Fruit fly (Drosophila melanogaster) whole organism, wandering third instar larva: ENCODE data around the gene CG3040.

Source experiments
- Abd-B ChIP-seq: fragments of >200 bp; optimal IDR thresholded peaks from 2 replicates; lab custom pipeline; 2017; ENCODE audit warnings: missing biosample characterization, missing genetic modification characterization
- Hnf4 ChIP-seq: fragments of 200-800 bp; sonication (Bioruptor generic); optimal IDR thresholded peaks from 2 replicates; lab custom pipeline; 2016; ENCODE audit warnings: missing biosample characterization, mild to moderate bottlenecking, missing genetic modification characterization
- Hr78 ChIP-seq: fragments of >200 bp; optimal IDR thresholded peaks from 2 replicates; lab custom pipeline; 2017; ENCODE audit warnings: missing biosample characterization, missing genetic modification characterization
- Hr83 ChIP-seq: fragments of 200-300 bp; sonication (Bioruptor generic); optimal IDR thresholded peaks from 2 replicates; lab custom pipeline; 2016; ENCODE audit warnings: missing biosample characterization, mild to moderate bottlenecking, missing genetic modification characterization, moderate library complexity; ENCODE audit not compliant: poor library complexity, severe bottlenecking
- Myc ChIP-seq: fragments of >200 bp; optimal IDR thresholded peaks from 2 replicates; lab custom pipeline; 2017
- OdsH ChIP-seq: fragments of 200-800 bp; sonication (Bioruptor generic); optimal IDR thresholded peaks from 2 replicates; lab custom pipeline; 2016; ENCODE audit warnings: missing biosample characterization, mild to moderate bottlenecking, missing genetic modification characterization
- Sp1 ChIP-seq: fragments of 200-800 bp; sonication (Bioruptor generic); optimal IDR thresholded peaks from 3 replicates; lab custom pipeline; 2019; ENCODE audit warnings: missing biosample characterization, mild to moderate bottlenecking, missing genetic modification characterization, moderate library complexity
- Vsx2 ChIP-seq: fragments of 200-300, 225-300 bp; sonication (Bioruptor generic); optimal IDR thresholded peaks from 2 replicates; lab custom pipeline; 2018; ENCODE audit warnings: missing biosample characterization, missing genetic modification characterization; ENCODE audit not compliant: partially characterized antibody
- dl ChIP-seq, 2 experiments: fragments of 175-275, 200-275 bp in 1 of 2; fragments of 200-275 bp in 1 of 2; sonication (Bioruptor generic); optimal IDR thresholded peaks; lab custom pipeline; 2018; ENCODE audit warnings: mild to moderate bottlenecking in 2 of 2, missing biosample characterization in 2 of 2, missing genetic modification characterization in 2 of 2, moderate library complexity in 2 of 2; ENCODE audit not compliant: partially characterized antibody in 2 of 2, insufficient read depth in 1 of 2
- fru ChIP-seq: fragments of 200-800 bp; sonication (Bioruptor generic); optimal IDR thresholded peaks from 3 replicates; lab custom pipeline; 2016; ENCODE audit warnings: missing biosample characterization, mild to moderate bottlenecking, missing genetic modification characterization
- jim ChIP-seq: fragments of 175-275, 200-325 bp; sonication (Bioruptor generic); optimal IDR thresholded peaks from 2 replicates; lab custom pipeline; 2016; ENCODE audit warnings: missing biosample characterization, mild to moderate bottlenecking, missing genetic modification characterization
- psq ChIP-seq: fragments of 200-800 bp; sonication (Bioruptor generic); optimal IDR thresholded peaks from 3 replicates; lab custom pipeline; 2017; ENCODE audit warnings: missing biosample characterization, mild to moderate bottlenecking, missing genetic modification characterization, moderate library complexity
- rgr ChIP-seq: fragments of 200-800 bp; sonication (Bioruptor generic); optimal IDR thresholded peaks from 3 replicates; lab custom pipeline; 2016; ENCODE audit warnings: missing biosample characterization, mild to moderate bottlenecking, missing genetic modification characterization
- sv ChIP-seq: fragments of 200-800 bp; sonication (Bioruptor generic); optimal IDR thresholded peaks from 3 replicates; lab custom pipeline; 2016; ENCODE audit warnings: missing biosample characterization, missing genetic modification characterization

DNA sequence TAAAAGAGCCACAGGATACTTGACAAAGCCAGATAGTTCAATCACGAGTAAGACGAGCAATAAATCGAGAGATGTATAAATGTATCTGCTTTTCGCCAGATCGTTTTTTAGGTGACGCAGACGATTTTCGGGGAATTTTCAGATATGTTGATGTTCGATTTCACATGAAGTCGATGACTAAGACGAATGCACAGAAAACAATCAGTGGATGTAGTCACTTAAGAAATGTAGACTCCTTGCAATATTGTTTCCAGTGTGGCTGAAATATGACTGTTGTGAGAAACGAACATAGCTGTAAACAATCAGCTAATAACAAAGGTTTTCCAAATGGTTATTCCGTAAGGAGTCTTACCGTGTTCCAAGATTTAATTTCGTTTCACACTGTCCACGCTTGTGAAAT is 22.9 kb upstream of the CG3040 start:
- TF ChIP-seq Hr78 (no peak), psq (no peak), dl (GFP tag; optimal IDR thresholded peaks at IDR 0.05; lab: Kevin White, UChicago; ENCODE audit: insufficient read depth in 1 of 2, partially characterized antibody in 2 of 2) (no peak), jim (no peak), Abd-B (GFP tag; lab: Kevin White, UChicago) (no peak), fru (GFP tag; lab: Kevin White, UChicago) (no peak), Sp1 (no peak), Vsx2 (GFP tag; lab: Kevin White, UChicago) (no peak), Hr83 (GFP tag; lab: Kevin White, UChicago) (no peak), Hnf4 (GFP tag; lab: Kevin White, UChicago) (no peak), rgr (GFP tag; lab: Kevin White, UChicago) (no peak), Myc (lab: Kevin White, UChicago) (no peak), OdsH (GFP tag; lab: Kevin White, UChicago) (no peak), sv (GFP tag; lab: Kevin White, UChicago) (no peak)
